Fruit fly (Drosophila melanogaster) whole organism, pupa: ENCODE results near the gene CG34323.
"Not testable (repeated sequence)": the region's sequence is repeated elsewhere in the genome, so short reads cannot be mapped to it uniquely, and the experiment has no call there.

Experiments used
- CG10348 ChIP-seq: fragments of 200-800 bp; sonication (Bioruptor generic); IDR thresholded peaks from 2 replicates; pipeline ENCODE4 v1.3.6; 2022; ENCODE audit warnings: missing biosample characterization, missing genetic modification characterization
- CG12605 ChIP-seq: fragments of 200-800 bp; sonication (Bioruptor generic); IDR thresholded peaks from 2 replicates; pipeline ENCODE4 v1.3.6; 2022; ENCODE audit warnings: missing biosample characterization, missing genetic modification characterization
- CG13204 ChIP-seq: fragments of 200-800 bp; sonication (Bioruptor generic); optimal IDR thresholded peaks from 2 replicates; lab custom pipeline; 2018; ENCODE audit warnings: missing biosample characterization, mild to moderate bottlenecking, missing genetic modification characterization, moderate library complexity
- CG14655 ChIP-seq: fragments of 200-800 bp; sonication (Bioruptor generic); optimal IDR thresholded peaks from 3 replicates; lab custom pipeline; 2017; ENCODE audit warnings: mild to moderate bottlenecking, missing biosample characterization, missing genetic modification reagents, missing genetic modification characterization
- CG15710 ChIP-seq: fragments of 200-800 bp; sonication (Bioruptor generic); optimal IDR thresholded peaks from 2 replicates; lab custom pipeline; 2018; ENCODE audit warnings: missing biosample characterization, mild to moderate bottlenecking, missing genetic modification characterization, moderate library complexity
- CG17806 ChIP-seq: fragments of 200-800 bp; sonication (Bioruptor generic); optimal IDR thresholded peaks from 2 replicates; lab custom pipeline; 2018; ENCODE audit warnings: missing biosample characterization, mild to moderate bottlenecking, missing genetic modification characterization, moderate library complexity
- CG32121 ChIP-seq: fragments of 200-800 bp; sonication (Bioruptor generic); IDR thresholded peaks from 2 replicates; pipeline ENCODE4 v1.3.6; 2022; ENCODE audit warnings: missing biosample characterization, missing genetic modification characterization
- CG34367 ChIP-seq: fragments of 200-800 bp; sonication (Bioruptor generic); optimal IDR thresholded peaks from 2 replicates; lab custom pipeline; 2018; ENCODE audit warnings: missing biosample characterization, mild to moderate bottlenecking, missing genetic modification characterization
- CG4496 ChIP-seq: fragments of 200-800 bp; sonication (Bioruptor generic); IDR thresholded peaks from 3 replicates; pipeline ENCODE4 v1.3.6; 2022; ENCODE audit warnings: missing biosample characterization, missing genetic modification characterization
- CG8159 ChIP-seq: fragments of 200-800 bp; sonication (Bioruptor generic); optimal IDR thresholded peaks from 3 replicates; lab custom pipeline; 2018; ENCODE audit warnings: missing biosample characterization, mild to moderate bottlenecking, missing genetic modification characterization, moderate library complexity
- CG8301 ChIP-seq: fragments of 200-800 bp; sonication (Bioruptor generic); optimal IDR thresholded peaks from 2 replicates; lab custom pipeline; 2018; ENCODE audit warnings: missing biosample characterization, mild to moderate bottlenecking, missing genetic modification characterization
- CG9948 ChIP-seq: fragments of 200-800 bp; sonication (Bioruptor generic); optimal IDR thresholded peaks from 2 replicates; lab custom pipeline; 2018; ENCODE audit warnings: missing biosample characterization, mild to moderate bottlenecking, missing genetic modification characterization, moderate library complexity
- D1 ChIP-seq: fragments of 200-800 bp; sonication (Bioruptor generic); optimal IDR thresholded peaks from 2 replicates; lab custom pipeline; 2018; ENCODE audit warnings: missing biosample characterization, mild to moderate bottlenecking, missing genetic modification characterization, moderate library complexity
- EcR ChIP-seq: fragments of 200-800 bp; sonication (Bioruptor generic); optimal IDR thresholded peaks from 3 replicates; lab custom pipeline; 2019; ENCODE audit warnings: missing biosample characterization, missing genetic modification characterization, mild to moderate bottlenecking, moderate library complexity, missing genetic modification reagents
- Ets98B ChIP-seq: fragments of 200-800 bp; sonication (Bioruptor generic); IDR thresholded peaks from 2 replicates; pipeline ENCODE4 v1.3.6; 2022; ENCODE audit warnings: missing biosample characterization, missing genetic modification characterization
- Pif1A ChIP-seq: fragments of 200-800 bp; sonication (Bioruptor generic); optimal IDR thresholded peaks from 3 replicates; lab custom pipeline; 2016; ENCODE audit warnings: missing biosample characterization, missing genetic modification characterization
- Pif1B ChIP-seq: fragments of 200-800 bp; sonication (Bioruptor generic); optimal IDR thresholded peaks from 3 replicates; lab custom pipeline; 2016; ENCODE audit warnings: missing biosample characterization, missing genetic modification characterization
- Snoo ChIP-seq: fragments of 200-800 bp; sonication (Bioruptor generic); optimal IDR thresholded peaks from 3 replicates; lab custom pipeline; 2017; ENCODE audit warnings: missing biosample characterization, mild to moderate bottlenecking, missing genetic modification characterization, inconsistent platforms
- fd96Ca ChIP-seq: fragments of 200-800 bp; sonication (Bioruptor generic); IDR thresholded peaks from 3 replicates; pipeline ENCODE4 v1.3.6; 2022; ENCODE audit warnings: missing biosample characterization, missing genetic modification characterization
- gl ChIP-seq: fragments of 200-800 bp; sonication (Bioruptor generic); optimal IDR thresholded peaks from 2 replicates; lab custom pipeline; 2018; ENCODE audit warnings: missing biosample characterization, mild to moderate bottlenecking, missing genetic modification characterization
- rn ChIP-seq: fragments of 200-800 bp; sonication (Bioruptor generic); IDR thresholded peaks from 2 replicates; pipeline ENCODE4 v1.3.6; 2022; ENCODE audit warnings: missing biosample characterization, missing genetic modification characterization

The CG34323 gene

DNA sequence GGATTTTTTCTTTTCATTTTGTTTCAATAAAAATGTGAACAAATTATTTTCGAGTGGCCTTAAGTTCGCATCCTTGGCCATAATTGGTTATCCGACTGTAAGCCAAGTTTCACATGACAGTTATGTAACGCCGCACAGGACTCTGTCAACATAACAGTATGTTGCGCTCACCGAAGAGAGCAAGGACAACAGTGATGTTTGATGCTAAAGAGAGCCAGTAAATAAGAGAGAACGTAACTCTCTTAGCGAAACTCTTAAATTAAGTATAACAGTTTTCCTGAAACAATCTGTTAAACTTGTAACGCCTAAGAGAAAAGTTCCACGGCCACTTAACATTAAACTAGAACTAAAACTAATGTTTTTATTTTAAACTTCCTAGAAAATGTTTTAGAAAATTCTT, 15.5 kb downstream of the CG34323 start:
- TF ChIP-seq CG8159 (tag; lab: Kevin White, UChicago) = no peak
- TF ChIP-seq CG9948 (tag; lab: Kevin White, UChicago) = no peak
- TF ChIP-seq CG14655 (GFP tag; lab: Kevin White, UChicago) = no peak
- no peak for TF ChIP-seq CG32121 (GFP tag; lab: Robert Waterston, UW)
- no peak for TF ChIP-seq D1 (tag; lab: Kevin White, UChicago)
- no peak for TF ChIP-seq CG13204 (GFP tag; lab: Kevin White, UChicago)
- TF ChIP-seq CG8301 (tag; lab: Kevin White, UChicago) = no peak
- no peak for TF ChIP-seq CG34367 (tag; lab: Kevin White, UChicago)
- no peak for TF ChIP-seq Pif1A (GFP tag; lab: Kevin White, UChicago)
- no peak for TF ChIP-seq Pif1B (GFP tag; lab: Kevin White, UChicago)
- TF ChIP-seq gl (tag; lab: Kevin White, UChicago) = no peak
- no peak for TF ChIP-seq CG10348 (GFP tag; lab: Robert Waterston, UW)
- no peak for TF ChIP-seq fd96Ca
- no peak for TF ChIP-seq Ets98B
- TF ChIP-seq rn (GFP tag; lab: Robert Waterston, UW) = no peak

DNA sequence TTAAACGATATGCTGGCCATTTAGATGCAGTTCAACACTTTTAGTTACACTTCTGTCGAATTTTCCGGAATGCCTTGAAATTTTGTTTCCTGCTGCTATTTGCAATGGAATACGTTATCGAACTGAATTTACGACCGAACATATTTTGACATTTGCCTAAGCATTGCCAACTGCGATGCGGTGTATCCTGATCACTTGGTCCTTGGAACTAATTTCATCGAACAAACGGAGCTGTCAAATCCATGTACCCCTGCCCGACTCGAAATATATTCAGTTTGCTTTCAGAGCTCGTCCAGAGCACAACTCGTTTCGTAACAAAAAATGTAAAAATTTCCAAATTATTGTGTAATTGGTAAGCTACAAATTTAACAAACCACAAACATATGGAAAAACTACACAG, 16.7 kb downstream of the CG34323 start, which contains the start of gene CG15734:
Gene CG15734, minus strand, starts transcription at position 101 of the 400 bp plus-strand sequence.
- TF ChIP-seq gl, CG9948, CG17806 (tag; lab: Kevin White, UChicago): not testable (repeated sequence)

DNA sequence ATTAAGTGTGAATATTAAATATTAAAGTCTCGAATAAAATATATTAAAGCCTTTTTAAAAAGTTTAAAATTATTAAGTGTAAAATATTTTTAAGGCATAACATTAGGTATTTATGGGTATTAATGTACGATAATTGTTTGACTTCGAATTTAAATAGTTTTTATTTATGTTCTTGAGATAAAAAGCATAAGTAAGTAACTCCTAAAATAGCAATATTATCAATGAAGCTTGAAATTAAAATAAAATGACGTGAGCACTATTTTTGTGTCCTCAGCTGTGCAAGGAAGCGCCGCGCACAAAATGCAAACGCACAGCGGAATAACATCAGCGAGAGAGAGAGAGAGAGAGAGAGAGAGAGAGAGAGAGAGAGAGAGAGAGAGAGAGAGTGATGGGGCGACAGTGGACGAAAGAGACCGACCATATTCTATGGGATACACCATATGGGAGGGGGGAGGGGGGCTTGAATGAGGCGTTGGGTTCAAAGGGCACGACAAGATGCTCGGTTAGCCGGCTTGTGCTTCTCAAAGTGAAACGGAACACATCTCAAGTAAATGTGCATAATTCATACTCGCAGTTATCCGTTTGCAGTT, 20.1 kb downstream of the CG34323 start:
- TF ChIP-seq EcR (GFP tag; lab: Kevin White, UChicago) (no peak), CG8159 (tag; lab: Kevin White, UChicago) (peak; percentile 29), CG34367 (tag; lab: Kevin White, UChicago) (no peak), CG17806 (tag; lab: Kevin White, UChicago) (no peak), gl (tag; lab: Kevin White, UChicago) (no peak), CG8301 (tag; lab: Kevin White, UChicago) (no peak), CG9948 (tag; lab: Kevin White, UChicago) (peak; percentile 10), CG15710 (tag; lab: Kevin White, UChicago) (no peak), Pif1B (GFP tag; lab: Kevin White, UChicago) (no peak), CG14655 (GFP tag; lab: Kevin White, UChicago) (no peak)

DNA sequence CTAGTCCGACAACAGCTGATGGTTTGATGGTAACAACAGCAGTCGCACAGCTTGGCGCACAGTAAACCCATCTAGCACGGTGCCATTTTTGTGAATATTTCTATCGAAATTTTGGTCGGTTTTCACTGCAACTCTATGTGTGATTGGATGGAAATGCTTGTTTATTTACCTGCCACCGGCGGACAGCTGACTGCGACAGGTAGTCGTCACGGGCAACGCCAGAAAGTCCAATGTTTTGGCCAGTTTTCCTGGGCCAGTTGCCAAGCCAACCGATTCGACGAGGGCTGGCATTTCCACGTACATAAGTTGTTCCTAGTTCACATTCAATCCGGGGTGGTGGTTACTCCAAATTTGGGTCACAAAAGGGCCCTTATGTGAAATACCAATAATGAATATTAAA, 33.5 kb downstream of the CG34323 start, which contains the start of gene CG11356:
Gene CG11356, minus strand, starts transcription at position 101 of the 400 bp plus-strand sequence.
- TF ChIP-seq CG15710 (tag; lab: Kevin White, UChicago) = no peak
- no peak for TF ChIP-seq CG4496 (GFP tag; lab: Robert Waterston, UW)
- TF ChIP-seq CG32121 (GFP tag; lab: Robert Waterston, UW) = no peak
- TF ChIP-seq CG12605 (GFP tag; lab: Robert Waterston, UW) = no peak
- TF ChIP-seq rn (GFP tag; lab: Robert Waterston, UW) = no peak

DNA sequence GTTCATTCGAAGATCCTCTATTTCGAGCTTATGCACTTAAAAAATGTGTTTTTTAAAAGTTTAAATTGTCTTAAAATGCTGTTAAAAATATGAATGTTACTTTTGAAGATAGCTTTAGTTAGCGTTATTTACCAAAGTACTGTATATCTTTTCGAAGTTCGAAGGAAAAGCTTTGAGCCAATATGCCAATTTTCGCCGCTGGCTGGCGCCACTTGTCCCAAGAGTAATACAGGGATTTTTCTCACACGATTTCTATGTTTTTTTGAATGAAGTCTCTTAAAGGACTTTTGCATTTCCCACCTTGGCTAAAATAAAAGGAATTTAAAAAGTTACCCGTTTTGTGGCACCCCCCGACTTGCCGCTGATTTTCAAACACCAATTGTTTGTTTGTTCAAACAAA, 34.0 kb downstream of the CG34323 start:
- TF ChIP-seq CG8301 (tag; lab: Kevin White, UChicago) (no peak), CG9948 (tag; lab: Kevin White, UChicago) (no peak), D1 (tag; lab: Kevin White, UChicago) (no peak), EcR (GFP tag; lab: Kevin White, UChicago) (no peak)

DNA sequence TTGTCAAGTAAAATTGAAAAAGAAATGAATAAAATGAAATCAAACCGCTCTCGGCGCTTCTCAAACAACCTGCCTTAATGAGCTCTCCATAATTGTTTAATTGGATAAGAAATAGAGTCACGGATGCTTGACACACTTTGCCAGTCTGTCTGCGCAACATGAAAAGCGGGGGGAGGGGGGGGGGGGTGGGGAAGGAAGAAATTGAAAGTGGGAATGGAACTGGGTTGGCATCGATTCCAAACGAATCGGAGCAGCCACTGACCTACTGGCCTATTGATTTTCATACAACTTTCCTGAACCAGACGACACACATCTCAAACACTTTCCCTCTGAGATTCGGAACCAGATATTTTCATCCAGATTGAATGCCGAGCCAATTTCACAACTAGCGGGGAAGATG, 36.7 kb downstream of the CG34323 start, which contains the start of gene CG2750:
Gene CG2750, plus strand, starts transcription at position 301 of the 400 bp plus-strand sequence.
- no peak for TF ChIP-seq CG8301 (tag; lab: Kevin White, UChicago)
- TF ChIP-seq CG34367 (tag; lab: Kevin White, UChicago) = no peak
- TF ChIP-seq CG13204 (GFP tag; lab: Kevin White, UChicago) = no peak

DNA sequence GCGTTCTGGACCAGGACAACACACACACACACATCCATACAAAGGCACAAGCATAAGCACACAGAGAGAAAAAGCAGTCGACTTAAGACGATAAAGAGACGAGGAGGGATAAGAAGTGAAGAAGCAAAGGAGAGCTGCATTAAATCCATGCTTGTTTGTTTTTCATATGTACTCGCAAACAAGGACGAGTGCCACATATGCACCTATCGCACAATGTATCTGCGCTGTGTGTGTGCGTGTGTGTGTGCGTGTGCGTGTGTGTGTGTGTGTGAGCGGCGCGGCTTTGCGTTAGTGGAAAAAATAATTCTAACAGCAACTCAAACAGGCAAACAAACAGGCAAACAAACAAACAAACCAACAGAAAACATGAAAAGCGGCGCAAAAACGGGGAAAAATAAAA, 49.1 kb downstream of the CG34323 start:
- TF ChIP-seq CG13204 (GFP tag; lab: Kevin White, UChicago) = no peak
- TF ChIP-seq CG17806 (tag; lab: Kevin White, UChicago) = no peak
- no peak for TF ChIP-seq Pif1A (GFP tag; lab: Kevin White, UChicago)
- TF ChIP-seq Snoo (tag; lab: Kevin White, UChicago) = no peak
- no peak for TF ChIP-seq EcR (GFP tag; lab: Kevin White, UChicago)
- TF ChIP-seq Pif1B (GFP tag; lab: Kevin White, UChicago) = no peak
- TF ChIP-seq CG4496 (GFP tag; lab: Robert Waterston, UW) = no peak
